Fruit fly (Drosophila melanogaster) whole organism, adult: Measurements from ENCODE around the gene Ppi1.

ENCODE experiments used
- CG14711 ChIP-seq: fragments of 200-800 bp; sonication (Bioruptor generic); optimal IDR thresholded peaks from 2 replicates; lab custom pipeline; 2018; ENCODE audit warnings: missing biosample characterization, mild to moderate bottlenecking, missing genetic modification characterization, moderate library complexity
- bab1 ChIP-seq: fragments of 200-800 bp; sonication (Bioruptor generic); optimal IDR thresholded peaks from 3 replicates; lab custom pipeline; 2019; ENCODE audit warnings: missing biosample characterization, mild to moderate bottlenecking, missing genetic modification characterization, moderate library complexity
- cic ChIP-seq: fragments of 200-800 bp; sonication (Bioruptor generic); optimal IDR thresholded peaks from 2 replicates; lab custom pipeline; 2017; ENCODE audit warnings: missing biosample characterization, mild to moderate bottlenecking, missing genetic modification characterization, moderate library complexity
- kay ChIP-seq: fragments of 200-800 bp; sonication (Bioruptor generic); peaks from one replicate; lab custom pipeline; 2016; ENCODE audit warnings: missing biosample characterization, missing genetic modification characterization, borderline replicate concordance
- pad ChIP-seq: fragments of 200-800 bp; sonication (Bioruptor generic); optimal IDR thresholded peaks from 3 replicates; lab custom pipeline; 2017; ENCODE audit warnings: missing biosample characterization, missing genetic modification characterization, mild to moderate bottlenecking, moderate library complexity, missing genetic modification reagents

DNA sequence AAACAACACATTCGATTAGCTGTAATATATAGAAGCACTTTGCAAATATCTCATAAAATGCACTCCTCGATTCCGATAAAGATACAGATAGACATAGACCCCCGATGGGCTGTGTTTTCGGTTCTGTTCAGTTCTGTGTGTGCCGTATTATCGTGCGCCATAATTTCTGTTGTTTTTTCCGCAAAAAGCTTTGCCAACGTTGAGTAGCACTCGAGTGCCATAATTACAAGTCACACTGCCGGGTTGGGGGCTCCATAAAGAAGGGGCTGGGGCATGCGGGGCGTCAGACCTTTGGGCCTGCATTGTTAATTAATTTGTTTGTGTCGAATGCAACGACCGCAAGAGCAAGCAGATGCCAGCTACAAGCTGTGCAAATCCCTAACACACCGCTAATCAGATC lies 21.2 kb downstream of the Ppi1 start:
- TF ChIP-seq pad (GFP tag; lab: Kevin White, UChicago) (no peak), kay (GFP tag; lab: Kevin White, UChicago) (no peak), cic (GFP tag; lab: Kevin White, UChicago) (peak; percentile 96), bab1 (no peak), CG14711 (no peak)
